Fruit fly (Drosophila melanogaster): ENCODE measurements around the gene CG4360.

Gene CG4360

DNA sequence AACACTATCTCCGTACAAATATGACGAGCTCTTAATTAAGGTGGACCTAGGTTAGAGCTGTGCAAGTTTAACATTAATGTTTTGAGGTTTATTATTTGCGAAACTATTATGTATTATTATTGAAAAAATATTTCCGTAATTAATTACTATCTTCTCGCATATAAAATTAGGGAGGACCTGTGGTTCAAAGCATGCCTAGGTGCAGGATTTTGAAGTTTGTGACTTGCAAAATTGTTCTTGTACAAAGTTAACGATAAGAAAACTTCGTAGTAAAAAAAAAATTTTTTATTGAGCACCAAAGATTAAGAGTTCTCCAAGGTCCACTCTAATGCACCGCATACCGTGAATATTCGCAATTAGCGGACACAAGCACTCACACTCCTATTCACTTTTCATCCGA is 15.0 kb downstream of the CG4360 start (continued):
- TF ChIP-seq eg (GFP tag; IDR thresholded peaks at IDR 0.05) (peak; percentile 87), CG32006 (GFP tag; optimal IDR thresholded peaks at IDR 0.05) (peak; percentile 90), Lpt (GFP tag; optimal IDR thresholded peaks at IDR 0.05) (peak; percentile 90), vri (GFP tag; optimal IDR thresholded peaks at IDR 0.05) (peak; percentile 66), CG10631 (GFP tag; optimal IDR thresholded peaks at IDR 0.05) (peak; percentile 57), dac (GFP tag; optimal IDR thresholded peaks at IDR 0.05) (peak; percentile 66), CG11294 (GFP tag; IDR thresholded peaks at IDR 0.05) (peak; percentile 79), Blimp-1 (GFP tag; optimal IDR thresholded peaks at IDR 0.05) (no peak), CG8119 (GFP tag; IDR thresholded peaks at IDR 0.05) (peak; percentile 92), Ets21C (GFP tag; optimal IDR thresholded peaks at IDR 0.05) (no peak), CG6276 (GFP tag; optimal IDR thresholded peaks at IDR 0.05) (peak; percentile 85), Eip75B (GFP tag; optimal IDR thresholded peaks at IDR 0.05) (peak; percentile 71), CG6854 (GFP tag; optimal IDR thresholded peaks at IDR 0.05) (no peak), Sox102F (GFP tag; optimal IDR thresholded peaks at IDR 0.05) (peak; percentile 55), Sox14 (GFP tag; optimal IDR thresholded peaks at IDR 0.05) (peak; percentile 47), fkh (GFP tag; optimal IDR thresholded peaks at IDR 0.05) (no peak), Smox (GFP tag; optimal IDR thresholded peaks at IDR 0.05) (peak; percentile 42), CG7368 (GFP tag; optimal IDR thresholded peaks at IDR 0.05) (peak; percentile 68), topi (GFP tag; optimal IDR thresholded peaks at IDR 0.05) (peak; percentile 76), Sox15 (GFP tag; optimal IDR thresholded peaks at IDR 0.05) (no peak), CG3919 (GFP tag; optimal IDR thresholded peaks at IDR 0.05) (peak; percentile 78), CG10669 (GFP tag; optimal IDR thresholded peaks at IDR 0.05) (peak; percentile 70), net (GFP tag; optimal IDR thresholded peaks at IDR 0.05) (peak; percentile 81), Eip78C (GFP tag) (peak; percentile 96), achi (GFP tag; optimal IDR thresholded peaks at IDR 0.05) (peak; percentile 65), Ets96B (tag; optimal IDR thresholded peaks at IDR 0.05) (peak; percentile 75), CG6792 (GFP tag; optimal IDR thresholded peaks at IDR 0.05) (peak; percentile 39), acj6 (GFP tag; optimal IDR thresholded peaks at IDR 0.05) (peak; percentile 51), spab (GFP tag; optimal IDR thresholded peaks at IDR 0.05) (peak; percentile 59), dsx (GFP tag; optimal IDR thresholded peaks at IDR 0.05; ENCODE audit: poor library complexity, severe bottlenecking) (peak; percentile 31), esn (GFP tag; optimal IDR thresholded peaks at IDR 0.05) (peak; percentile 60), Hr38 (GFP tag; optimal IDR thresholded peaks at IDR 0.05) (no peak), Hr4 (GFP tag; optimal IDR thresholded peaks at IDR 0.05) (peak; percentile 83), fd59A (GFP tag; optimal IDR thresholded peaks at IDR 0.05) (no peak), cyc (GFP tag; optimal IDR thresholded peaks at IDR 0.05) (peak; percentile 62), CG6808 (GFP tag; optimal IDR thresholded peaks at IDR 0.05) (peak; percentile 47), CG11902 (GFP tag; optimal IDR thresholded peaks at IDR 0.05) (peak; percentile 53), CG31627 (GFP tag; optimal IDR thresholded peaks at IDR 0.05) (peak; percentile 39), CG34406 (GFP tag; optimal IDR thresholded peaks at IDR 0.05) (peak; percentile 43), lz (GFP tag; optimal IDR thresholded peaks at IDR 0.05) (peak; percentile 28), CG3032 (tag; optimal IDR thresholded peaks at IDR 0.05) (peak; percentile 64)

DNA sequence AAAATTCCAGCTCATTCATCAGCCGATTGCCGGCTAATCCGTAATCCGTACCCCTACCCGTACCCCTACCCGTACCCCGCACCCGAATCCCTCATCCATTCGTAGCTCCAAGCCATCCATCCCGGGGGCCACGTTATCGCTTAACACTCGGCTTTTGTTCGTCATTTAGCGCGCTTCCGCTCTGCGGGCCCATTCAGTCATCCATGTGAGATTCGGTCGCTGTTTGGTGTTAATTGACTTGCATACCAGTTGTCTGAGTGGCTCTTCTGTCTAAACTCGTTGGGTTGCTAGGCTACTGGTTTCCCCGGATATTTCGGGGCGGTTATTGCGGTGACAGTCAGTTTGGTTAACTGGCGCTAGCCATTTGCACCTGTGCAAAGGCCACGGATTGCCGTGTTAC is 16.4 kb downstream of the CG4360 start:
- TF ChIP-seq fkh (GFP tag; optimal IDR thresholded peaks at IDR 0.05) (peak; percentile 19), CG1621 (tag; optimal IDR thresholded peaks at IDR 0.05) (peak; percentile 2), CG6792 (GFP tag; optimal IDR thresholded peaks at IDR 0.05) (no peak), CG32006 (GFP tag; optimal IDR thresholded peaks at IDR 0.05) (no peak), svp (GFP tag) (peak; percentile 85)
